Worm (Caenorhabditis elegans) whole organism, L3 larva: Measurements from ENCODE around the gene srz-83.
A peak's percentile ranks its signal among the peaks of the same experiment; 100 is the strongest.

Experiments
- aly-2 ChIP-seq: fragments of 150-350 bp; optimal IDR thresholded peaks from 2 replicates; lab custom pipeline; 2014; ENCODE audit warnings: missing biosample characterization, missing genetic modification characterization
- ceh-82 ChIP-seq: fragments of 150-350 bp; optimal IDR thresholded peaks from 2 replicates; lab custom pipeline; 2014; ENCODE audit warnings: missing biosample characterization, missing genetic modification characterization
- elt-3 ChIP-seq, 3 experiments: fragments of 150-350 bp in 1 of 3; sonication (generic microtip) in 2 of 3; optimal IDR thresholded peaks; 2 replicates in 2 of 3; 4 replicates in 1 of 3; lab custom pipeline; 2014 to 2017; ENCODE audit warnings: missing biosample characterization in 3 of 3, missing genetic modification characterization in 3 of 3
- fos-1 ChIP-seq: fragments of 150-350 bp; optimal IDR thresholded peaks from 2 replicates; lab custom pipeline; 2014; ENCODE audit warnings: missing biosample characterization, missing genetic modification characterization
- lin-39 ChIP-seq: fragments of 150-350 bp; optimal IDR thresholded peaks from 2 replicates; lab custom pipeline; 2018; ENCODE audit warnings: missing biosample characterization, missing genetic modification reagents, missing genetic modification characterization
- nhr-76 ChIP-seq: fragments of 150-350 bp; sonication (generic microtip); optimal IDR thresholded peaks from 5 replicates; lab custom pipeline; 2014; ENCODE audit warnings: missing biosample characterization, missing genetic modification characterization
- snpc-4 ChIP-seq: fragments of 150-350 bp; optimal IDR thresholded peaks from 2 replicates; lab custom pipeline; 2014; ENCODE audit warnings: missing biosample characterization, missing genetic modification characterization

DNA sequence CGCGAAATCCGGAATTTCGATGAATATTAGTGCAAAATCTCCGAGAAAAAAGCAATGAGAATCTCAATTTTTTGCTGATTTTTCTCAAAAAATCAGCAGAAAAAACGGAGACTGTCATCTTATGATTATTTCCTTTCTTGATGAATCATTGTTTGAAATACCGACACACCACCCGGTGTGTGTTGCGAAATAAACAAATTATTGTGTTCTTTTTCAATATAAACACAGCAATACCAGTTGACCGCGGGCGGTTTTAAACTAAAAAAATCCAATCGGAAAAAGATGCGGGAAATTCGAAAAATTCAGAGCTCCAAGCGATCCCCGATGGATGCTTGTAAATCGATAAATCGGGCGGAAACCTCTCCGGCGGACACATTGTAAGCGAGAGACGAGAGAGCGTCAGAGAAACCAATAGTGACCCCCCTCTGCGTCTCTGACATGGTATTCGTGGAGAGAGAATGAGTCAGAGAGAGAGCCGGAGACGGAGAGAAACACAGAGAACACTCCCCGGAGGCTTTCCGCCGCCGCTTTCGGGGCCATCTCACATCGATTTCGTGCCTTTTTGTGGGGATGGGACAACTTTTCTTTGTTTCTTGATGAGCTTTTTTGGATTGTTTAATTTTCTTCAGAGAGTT is 11.3 kb downstream of the srz-83 start:
- no peak for TF ChIP-seq elt-3 (tag; optimal IDR thresholded peaks at IDR 0.05; lab: Kevin White, UChicago)
- TF ChIP-seq aly-2: no peak
- peak; percentile 76 for TF ChIP-seq lin-39 (tag; lab: Kevin White, UChicago)
- TF ChIP-seq ceh-82 (tag; lab: Kevin White, UChicago): no peak
- peak; percentile 58 for TF ChIP-seq snpc-4
- no peak for TF ChIP-seq fos-1 (tag; lab: Kevin White, UChicago)
- no peak for TF ChIP-seq nhr-76
